Worm (Caenorhabditis elegans) whole organism, L4 larva: ENCODE data around the gene F21C10.7.

ENCODE experiments used
- F49E8.2 ChIP-seq: sonication (generic microtip); optimal IDR thresholded peaks from 2 replicates; lab custom pipeline; 2016; ENCODE audit warnings: missing compliant biosample characterization, mild to moderate bottlenecking, missing genetic modification characterization, borderline replicate concordance
- T20F7.1 ChIP-seq: fragments of 200-800 bp; sonication (Bioruptor generic); optimal IDR thresholded peaks from 2 replicates; lab custom pipeline; 2018; ENCODE audit warnings: mild to moderate bottlenecking, missing genetic modification characterization, missing compliant biosample characterization
- Y5F2A.4 ChIP-seq: fragments of 200-800 bp; sonication (Bioruptor generic); optimal IDR thresholded peaks from 2 replicates; lab custom pipeline; 2018; ENCODE audit warnings: mild to moderate bottlenecking, missing genetic modification characterization, missing compliant biosample characterization
- arid-1 ChIP-seq: fragments of 200-800 bp; sonication (Bioruptor generic); conservative IDR thresholded peaks from 2 replicates; pipeline ENCODE4 v1.3.6; 2022; ENCODE audit warnings: missing genetic modification reagents, missing genetic modification characterization, missing compliant biosample characterization
- ceh-32 ChIP-seq: sonication (generic microtip); optimal IDR thresholded peaks from 2 replicates; lab custom pipeline; 2016; ENCODE audit warnings: mild to moderate bottlenecking, missing genetic modification characterization, missing compliant biosample characterization; ENCODE audit not compliant: poor library complexity
- ceh-62 ChIP-seq: sonication (generic microtip); optimal IDR thresholded peaks from 2 replicates; lab custom pipeline; 2017; ENCODE audit warnings: missing biosample characterization, missing genetic modification characterization
- ceh-82 ChIP-seq: sonication (generic microtip); optimal IDR thresholded peaks from 2 replicates; lab custom pipeline; 2017; ENCODE audit warnings: missing biosample characterization, missing genetic modification characterization
- ces-1 ChIP-seq: fragments of 150-350 bp; sonication (generic microtip); optimal IDR thresholded peaks from 4 replicates; lab custom pipeline; 2014; ENCODE audit warnings: missing biosample characterization, missing genetic modification reagents, missing genetic modification characterization
- daf-12 ChIP-seq: fragments of 150-350 bp; optimal IDR thresholded peaks from 2 replicates; lab custom pipeline; 2014; ENCODE audit warnings: missing biosample characterization, missing genetic modification reagents, missing genetic modification characterization
- daf-16 ChIP-seq, 3 experiments: sonication (generic microtip); optimal IDR thresholded peaks; 2 replicates each; lab custom pipeline; 2016 to 2017; ENCODE audit warnings: missing genetic modification characterization in 3 of 3, missing genetic modification reagents in 3 of 3, mild to moderate bottlenecking in 2 of 3, missing compliant biosample characterization in 2 of 3, missing biosample characterization in 1 of 3, moderate library complexity in 1 of 3
- dmd-6 ChIP-seq: fragments of 200-800 bp; sonication (Bioruptor generic); IDR thresholded peaks from 2 replicates; pipeline ENCODE4 v1.3.6; 2022; ENCODE audit warnings: missing genetic modification reagents, missing genetic modification characterization, missing compliant biosample characterization
- duxl-1 ChIP-seq: sonication (generic microtip); optimal IDR thresholded peaks from 2 replicates; lab custom pipeline; 2016; ENCODE audit warnings: mild to moderate bottlenecking, missing genetic modification characterization, moderate library complexity, missing compliant biosample characterization; ENCODE audit not compliant: poor library complexity
- egl-27 ChIP-seq: sonication (generic microtip); optimal IDR thresholded peaks from 3 replicates; lab custom pipeline; 2017; ENCODE audit warnings: missing biosample characterization, missing genetic modification reagents, missing genetic modification characterization
- egl-43 ChIP-seq: fragments of 200-800 bp; sonication (Bioruptor generic); IDR thresholded peaks from 2 replicates; pipeline ENCODE4 v1.3.6; 2022; ENCODE audit warnings: missing genetic modification reagents, missing genetic modification characterization, missing compliant biosample characterization
- hlh-11 ChIP-seq: fragments of 200-800 bp; sonication (Bioruptor generic); optimal IDR thresholded peaks from 2 replicates; lab custom pipeline; 2018; ENCODE audit warnings: mild to moderate bottlenecking, missing genetic modification characterization, missing compliant biosample characterization
- hlh-30 ChIP-seq: sonication (generic microtip); optimal IDR thresholded peaks from 2 replicates; lab custom pipeline; 2017; ENCODE audit warnings: antibody characterized with exemption, mild to moderate bottlenecking, missing genetic modification characterization, missing compliant biosample characterization; ENCODE audit not compliant: insufficient read depth
- hmg-1.1 ChIP-seq: fragments of 200-800 bp; sonication (Bioruptor generic); IDR thresholded peaks from 2 replicates; pipeline ENCODE4 v1.3.6; 2022; ENCODE audit warnings: missing genetic modification reagents, missing genetic modification characterization, missing compliant biosample characterization
- lin-1 ChIP-seq: fragments of 200-800 bp; sonication (Bioruptor generic); IDR thresholded peaks from 2 replicates; pipeline ENCODE4 v1.3.6; 2022; ENCODE audit warnings: missing genetic modification reagents, missing genetic modification characterization, missing compliant biosample characterization
- lin-39 ChIP-seq: fragments of 150-350 bp; optimal IDR thresholded peaks from 2 replicates; lab custom pipeline; 2014; ENCODE audit warnings: missing biosample characterization, missing genetic modification reagents, missing genetic modification characterization
- lsy-2 ChIP-seq, 2 experiments: fragments of 150-350 bp in 1 of 2; sonication (generic microtip) in 1 of 2; optimal IDR thresholded peaks; 2 replicates each; lab custom pipeline; 2014 to 2017; ENCODE audit warnings: missing biosample characterization in 2 of 2, missing genetic modification characterization in 2 of 2
- madf-9 ChIP-seq: fragments of 200-800 bp; sonication (Bioruptor generic); conservative IDR thresholded peaks from 2 replicates; pipeline ENCODE4 v1.3.6; 2022; ENCODE audit warnings: missing genetic modification reagents, missing genetic modification characterization, missing compliant biosample characterization
- mdl-1 ChIP-seq, 2 experiments: fragments of 150-350 bp in 1 of 2; sonication (generic microtip) in 1 of 2; optimal IDR thresholded peaks; 2 replicates each; lab custom pipeline; 2014 to 2017; ENCODE audit warnings: missing biosample characterization in 2 of 2, missing genetic modification characterization in 2 of 2
- mep-1 ChIP-seq: fragments of 150-350 bp; sonication (generic microtip); optimal IDR thresholded peaks from 3 replicates; lab custom pipeline; 2014; ENCODE audit warnings: missing biosample characterization, missing genetic modification characterization
- mes-2 ChIP-seq: sonication (generic microtip); optimal IDR thresholded peaks from 2 replicates; lab custom pipeline; 2016; ENCODE audit warnings: missing genotype, mild to moderate bottlenecking, missing genetic modification characterization, missing compliant biosample characterization; ENCODE audit not compliant: poor library complexity, severe bottlenecking
- mxl-2 ChIP-seq: fragments of 200-800 bp; sonication (Bioruptor generic); conservative IDR thresholded peaks from 2 replicates; pipeline ENCODE4 v1.3.6; 2022; ENCODE audit warnings: missing genetic modification reagents, missing genetic modification characterization, missing compliant biosample characterization
- nhr-10 ChIP-seq: fragments of 150-350 bp; optimal IDR thresholded peaks from 2 replicates; lab custom pipeline; 2014; ENCODE audit warnings: missing biosample characterization, missing genetic modification characterization
- nhr-25 ChIP-seq: sonication (generic microtip); optimal IDR thresholded peaks from 2 replicates; lab custom pipeline; 2017; ENCODE audit warnings: missing genetic modification characterization, mild to moderate bottlenecking, missing compliant biosample characterization, antibody characterized with exemption, moderate library complexity, borderline replicate concordance; ENCODE audit not compliant: insufficient read depth
- nhr-28 ChIP-seq: fragments of 150-350 bp; optimal IDR thresholded peaks from 2 replicates; lab custom pipeline; 2014; ENCODE audit warnings: missing biosample characterization, missing genetic modification characterization
- nhr-41 ChIP-seq: fragments of 200-800 bp; sonication (Bioruptor generic); IDR thresholded peaks from 2 replicates; pipeline ENCODE4 v1.3.6; 2022; ENCODE audit warnings: missing genetic modification reagents, missing genetic modification characterization, missing compliant biosample characterization
- nhr-48 ChIP-seq: sonication (generic microtip); optimal IDR thresholded peaks from 2 replicates; lab custom pipeline; 2016; ENCODE audit warnings: mild to moderate bottlenecking, missing genetic modification characterization, missing compliant biosample characterization
- nhr-6 ChIP-seq: fragments of 150-350 bp; optimal IDR thresholded peaks from 2 replicates; lab custom pipeline; 2014; ENCODE audit warnings: missing biosample characterization, missing genetic modification characterization
- nhr-76 ChIP-seq: fragments of 150-350 bp; optimal IDR thresholded peaks from 2 replicates; lab custom pipeline; 2014; ENCODE audit warnings: missing biosample characterization, missing genetic modification characterization
- nhr-77 ChIP-seq: fragments of 150-350 bp; optimal IDR thresholded peaks from 2 replicates; lab custom pipeline; 2014; ENCODE audit warnings: missing biosample characterization, missing genetic modification characterization
- pha-4 ChIP-seq, 2 experiments: fragments of 150-350 bp in 1 of 2; fragments of 200-800 bp in 1 of 2; sonication (Bioruptor generic) in 1 of 2; IDR thresholded peaks in 1 of 2; optimal IDR thresholded peaks in 1 of 2; 2 replicates each; pipeline versions ENCODE4 v1.3.6 to Lab custom; 2014 to 2022; ENCODE audit warnings: missing genetic modification characterization in 2 of 2, missing genetic modification reagents in 2 of 2, missing biosample characterization in 1 of 2, missing compliant biosample characterization in 1 of 2
- pqm-1 ChIP-seq: sonication (generic microtip); optimal IDR thresholded peaks from 2 replicates; lab custom pipeline; 2017; ENCODE audit warnings: missing biosample characterization, missing genetic modification characterization
- set-16 ChIP-seq: fragments of 200-800 bp; sonication (Bioruptor generic); IDR thresholded peaks from 2 replicates; pipeline ENCODE4 v1.3.6; 2022; ENCODE audit warnings: missing genetic modification reagents, missing genetic modification characterization, missing compliant biosample characterization
- snpc-4 ChIP-seq: fragments of 150-350 bp; optimal IDR thresholded peaks from 2 replicates; lab custom pipeline; 2014; ENCODE audit warnings: missing biosample characterization, missing genetic modification characterization
- tra-1 ChIP-seq: fragments of 200-800 bp; sonication (Bioruptor generic); IDR thresholded peaks from 2 replicates; pipeline ENCODE4 v1.3.6; 2022; ENCODE audit warnings: missing genetic modification reagents, missing genetic modification characterization, missing compliant biosample characterization
- unc-130 ChIP-seq: sonication (generic microtip); optimal IDR thresholded peaks from 2 replicates; lab custom pipeline; 2016; ENCODE audit warnings: missing genetic modification reagents, missing genetic modification characterization, missing compliant biosample characterization
- unc-39 ChIP-seq: sonication (generic microtip); optimal IDR thresholded peaks from 2 replicates; lab custom pipeline; 2017; ENCODE audit warnings: missing biosample characterization, missing genetic modification characterization
- unc-62 ChIP-seq, 3 experiments: fragments of 150-350 bp in 1 of 3; sonication (generic microtip); optimal IDR thresholded peaks in 2 of 3; peaks in 1 of 3; 1 replicate in 1 of 3; 2 replicates in 2 of 3; lab custom pipeline; 2014 to 2017; ENCODE audit warnings: missing biosample characterization in 3 of 3, missing genetic modification characterization in 3 of 3, missing genetic modification reagents in 3 of 3, missing genotype in 1 of 3
- zag-1 ChIP-seq: fragments of 150-350 bp; optimal IDR thresholded peaks from 2 replicates; lab custom pipeline; 2014; ENCODE audit warnings: missing biosample characterization, missing genetic modification characterization
- zip-2 ChIP-seq: fragments of 150-350 bp; optimal IDR thresholded peaks from 2 replicates; lab custom pipeline; 2014; ENCODE audit warnings: missing biosample characterization, missing genetic modification characterization
- ztf-11 ChIP-seq: fragments of 150-350 bp; optimal IDR thresholded peaks from 2 replicates; lab custom pipeline; 2014; ENCODE audit warnings: missing biosample characterization, missing genetic modification characterization
- ztf-7 ChIP-seq: fragments of 150-350 bp; optimal IDR thresholded peaks from 2 replicates; lab custom pipeline; 2014; ENCODE audit warnings: missing biosample characterization, missing genetic modification characterization

The F21C10.7 gene

DNA sequence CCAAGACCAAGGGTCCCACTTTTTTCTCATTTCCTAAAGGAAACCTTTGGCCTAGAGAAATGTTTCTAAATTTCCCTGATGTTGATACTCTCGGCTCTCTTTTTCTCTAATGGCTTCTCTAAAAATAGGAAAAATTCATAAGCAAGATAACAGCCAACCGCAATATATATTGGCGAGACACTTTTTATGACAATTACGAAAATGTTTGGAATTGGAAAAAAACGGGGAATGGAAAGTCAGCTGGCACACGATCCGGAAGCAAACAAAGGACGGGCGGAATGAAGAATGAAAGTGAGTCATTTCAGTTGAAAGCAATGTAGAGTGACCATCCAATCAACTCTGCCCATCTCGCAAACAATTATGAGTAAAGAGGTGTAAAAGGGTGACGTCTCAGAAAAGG lies 31.2 kb upstream of the F21C10.7 start (continued):
- TF ChIP-seq arid-1, result no peak
- no peak for TF ChIP-seq nhr-25 (tag; lab: Kevin White, UChicago)
- no peak for TF ChIP-seq ztf-11 (tag; lab: Kevin White, UChicago)
- peak; percentile 29 for TF ChIP-seq hlh-30 (tag; lab: Kevin White, UChicago)
- no peak for TF ChIP-seq lsy-2 (tag; optimal IDR thresholded peaks at IDR 0.05; lab: Kevin White, UChicago)
- no peak for TF ChIP-seq unc-39 (tag; lab: Kevin White, UChicago)
- TF ChIP-seq nhr-6, result no peak
- TF ChIP-seq hmg-1.1 (GFP tag; lab: Robert Waterston, UW), result no peak
- no peak for TF ChIP-seq unc-130 (GFP tag; lab: Kevin White, UChicago)
- peak; percentile 38 for TF ChIP-seq nhr-28
- TF ChIP-seq Y5F2A.4 (GFP tag; lab: Kevin White, UChicago), result no peak
- no peak for TF ChIP-seq pha-4 (GFP tag; IDR thresholded peaks at IDR 0.05; lab: Robert Waterston, UW)
- peak; percentile 62 for TF ChIP-seq pha-4 (tag; optimal IDR thresholded peaks at IDR 0.05; lab: Kevin White, UChicago)
- no peak for TF ChIP-seq daf-16 (GFP tag; optimal IDR thresholded peaks at IDR 0.05; lab: Kevin White, UChicago)
- peak; percentile 71 for TF ChIP-seq daf-16 (tag; optimal IDR thresholded peaks at IDR 0.05; lab: Kevin White, UChicago)
- TF ChIP-seq F49E8.2, result no peak
- TF ChIP-seq nhr-76, result no peak
- no peak for TF ChIP-seq egl-43
- no peak for TF ChIP-seq daf-12
- TF ChIP-seq pqm-1, result peak; percentile 44
- no peak for TF ChIP-seq ces-1 (GFP tag; lab: Kevin White, UChicago)
- TF ChIP-seq snpc-4 (tag; lab: Kevin White, UChicago), result no peak
- TF ChIP-seq nhr-77 (tag; lab: Kevin White, UChicago), result peak; percentile 4
- TF ChIP-seq zag-1 (tag; lab: Kevin White, UChicago), result no peak
- TF ChIP-seq ceh-62, result no peak

- TF ChIP-seq hlh-11 (tag; lab: Kevin White, UChicago), result peak; percentile 9
- TF ChIP-seq mes-2, result no peak
- TF ChIP-seq nhr-28, result peak; percentile 37
- no peak for TF ChIP-seq daf-16 (GFP tag; optimal IDR thresholded peaks at IDR 0.05; lab: Kevin White, UChicago)
- TF ChIP-seq daf-16 (tag; optimal IDR thresholded peaks at IDR 0.05; lab: Kevin White, UChicago), result no peak
- peak in 1 of 2 experiments; percentile 95 for TF ChIP-seq unc-62 (GFP tag; optimal IDR thresholded peaks at IDR 0.05 in 1 of 2; lab: Kevin White, UChicago)
- TF ChIP-seq unc-62 (tag; optimal IDR thresholded peaks at IDR 0.05; lab: Kevin White, UChicago), result no peak
Measured at ce11 chrV:9082350-9082749, 30.2 kb upstream of the F21C10.7 start.

ce11 chrV:9084252-9084651 lies 28.3 kb upstream of the F21C10.7 start:
- TF ChIP-seq nhr-76 (no peak), dmd-6 (GFP tag; lab: Robert Waterston, UW) (0 out of 2 replicates have a peak, but pooled peaks have one; percentile 30), nhr-28 (peak; percentile 48), mdl-1 (tag; optimal IDR thresholded peaks at IDR 0.05; lab: Kevin White, UChicago) (peak in 1 of 2 experiments; percentile 24), egl-27 (no peak), ztf-7 (tag; lab: Kevin White, UChicago) (no peak), T20F7.1 (GFP tag; lab: Kevin White, UChicago) (no peak)

- TF ChIP-seq zip-2 (no peak), mes-2 (peak; percentile 30), ceh-32 (tag; lab: Kevin White, UChicago) (no peak), lin-39 (tag; lab: Kevin White, UChicago) (no peak), egl-27 (no peak), ceh-82 (tag; lab: Kevin White, UChicago) (no peak), mep-1 (no peak), nhr-48 (tag; lab: Kevin White, UChicago) (peak; percentile 88), lin-1 (no peak), tra-1 (no peak), dmd-6 (GFP tag; lab: Robert Waterston, UW) (peak; percentile 13; the same call in 1 of the 2 replicates), nhr-10 (no peak), nhr-41 (no peak), set-16 (GFP tag; lab: Robert Waterston, UW) (no peak), snpc-4 (tag; lab: Kevin White, UChicago) (no peak), pha-4 (GFP tag; IDR thresholded peaks at IDR 0.05; lab: Robert Waterston, UW) (no peak), pha-4 (tag; optimal IDR thresholded peaks at IDR 0.05; lab: Kevin White, UChicago) (no peak), madf-9 (GFP tag; lab: Robert Waterston, UW) (no peak), mxl-2 (GFP tag; lab: Robert Waterston, UW) (no peak), duxl-1 (tag; lab: Kevin White, UChicago) (no peak)
Measured at ce11 chrV:9085845-9086244, 26.7 kb upstream of the F21C10.7 start.
